Fruit fly (Drosophila melanogaster) whole organism, adult: ENCODE results near the gene CG7781.

Experiments used
- CG11617 ChIP-seq: fragments of 200-800 bp; sonication (Bioruptor generic); optimal IDR thresholded peaks from 2 replicates; lab custom pipeline; 2017; ENCODE audit warnings: mild to moderate bottlenecking, missing biosample characterization, missing genetic modification reagents, missing genetic modification characterization
- CG12768 ChIP-seq: fragments of 200-800 bp; sonication (Bioruptor generic); optimal IDR thresholded peaks from 2 replicates; lab custom pipeline; 2017; ENCODE audit warnings: missing biosample characterization, missing genetic modification characterization, mild to moderate bottlenecking, moderate library complexity, missing genetic modification reagents
- CG14711 ChIP-seq: fragments of 200-800 bp; sonication (Bioruptor generic); optimal IDR thresholded peaks from 2 replicates; lab custom pipeline; 2018; ENCODE audit warnings: missing biosample characterization, mild to moderate bottlenecking, missing genetic modification characterization, moderate library complexity
- CG1620 ChIP-seq: fragments of 200-800 bp; sonication (Bioruptor generic); optimal IDR thresholded peaks from 2 replicates; lab custom pipeline; 2016; ENCODE audit warnings: missing biosample characterization, missing genetic modification characterization
- CG33017 ChIP-seq: fragments of 200-800 bp; sonication (Bioruptor generic); optimal IDR thresholded peaks from 2 replicates; lab custom pipeline; 2018; ENCODE audit warnings: missing biosample characterization, mild to moderate bottlenecking, missing genetic modification characterization, moderate library complexity
- CG5204 ChIP-seq: fragments of 200-800 bp; sonication (Bioruptor generic); optimal IDR thresholded peaks from 2 replicates; lab custom pipeline; 2016; ENCODE audit warnings: missing biosample characterization, missing genetic modification characterization
- CG7045 ChIP-seq: fragments of 200-800 bp; sonication (Bioruptor generic); optimal IDR thresholded peaks from 2 replicates; lab custom pipeline; 2017; ENCODE audit warnings: missing biosample characterization, mild to moderate bottlenecking, missing genetic modification characterization
- CG7101 ChIP-seq: fragments of 200-800 bp; sonication (Bioruptor generic); optimal IDR thresholded peaks from 2 replicates; lab custom pipeline; 2018; ENCODE audit warnings: missing biosample characterization, mild to moderate bottlenecking, missing genetic modification characterization, moderate library complexity
- Clk ChIP-seq: fragments of 200-800 bp; sonication (Bioruptor generic); optimal IDR thresholded peaks from 2 replicates; lab custom pipeline; 2017; ENCODE audit warnings: missing biosample characterization, missing genetic modification characterization
- Crg-1 ChIP-seq: fragments of 200-800 bp; sonication (Bioruptor generic); optimal IDR thresholded peaks from 2 replicates; lab custom pipeline; 2016; ENCODE audit warnings: missing biosample characterization, missing genetic modification characterization
- Hr96 ChIP-seq: fragments of 200-800 bp; sonication (Bioruptor generic); optimal IDR thresholded peaks from 2 replicates; lab custom pipeline; 2016; ENCODE audit warnings: missing biosample characterization, missing genetic modification characterization
- Mnt ChIP-seq: fragments of 200-800 bp; sonication (Bioruptor generic); optimal IDR thresholded peaks from 2 replicates; lab custom pipeline; 2016; ENCODE audit warnings: missing biosample characterization, mild to moderate bottlenecking, missing genetic modification characterization
- bab1 ChIP-seq: fragments of 200-800 bp; sonication (Bioruptor generic); optimal IDR thresholded peaks from 3 replicates; lab custom pipeline; 2019; ENCODE audit warnings: missing biosample characterization, mild to moderate bottlenecking, missing genetic modification characterization, moderate library complexity
- cic ChIP-seq: fragments of 200-800 bp; sonication (Bioruptor generic); optimal IDR thresholded peaks from 2 replicates; lab custom pipeline; 2017; ENCODE audit warnings: missing biosample characterization, mild to moderate bottlenecking, missing genetic modification characterization, moderate library complexity
- cnc ChIP-seq, 2 experiments: fragments of >200 bp; optimal IDR thresholded peaks; 2 replicates each; lab custom pipeline; 2017
- kay ChIP-seq: fragments of 200-800 bp; sonication (Bioruptor generic); peaks from one replicate; lab custom pipeline; 2016; ENCODE audit warnings: missing biosample characterization, missing genetic modification characterization, borderline replicate concordance
- ovo ChIP-seq: fragments of 200-800 bp; sonication (Bioruptor generic); optimal IDR thresholded peaks from 2 replicates; lab custom pipeline; 2016; ENCODE audit warnings: missing biosample characterization, missing genetic modification characterization
- pad ChIP-seq: fragments of 200-800 bp; sonication (Bioruptor generic); optimal IDR thresholded peaks from 3 replicates; lab custom pipeline; 2017; ENCODE audit warnings: missing biosample characterization, missing genetic modification characterization, mild to moderate bottlenecking, moderate library complexity, missing genetic modification reagents
- tj ChIP-seq: fragments of 200-800 bp; sonication (Bioruptor generic); optimal IDR thresholded peaks from 3 replicates; lab custom pipeline; 2017; ENCODE audit warnings: missing biosample characterization, mild to moderate bottlenecking, missing genetic modification characterization, moderate library complexity
- toe ChIP-seq: fragments of 200-800 bp; sonication (Bioruptor generic); optimal IDR thresholded peaks from 2 replicates; lab custom pipeline; 2016; ENCODE audit warnings: missing biosample characterization, missing genetic modification characterization

Gene CG7781

dm6 chr2L:8344536-8344935, 19.3 kb upstream of the CG7781 start:
- no peak for TF ChIP-seq toe (GFP tag; lab: Kevin White, UChicago)
- TF ChIP-seq cic, result peak; percentile 71

- TF ChIP-seq ovo (GFP tag; lab: Kevin White, UChicago) (no peak), CG33017 (tag; lab: Kevin White, UChicago) (no peak), Mnt (GFP tag; lab: Kevin White, UChicago) (no peak), CG5204 (GFP tag; lab: Kevin White, UChicago) (no peak), kay (no peak), cic (no peak), Hr96 (no peak), CG7045 (GFP tag; lab: Kevin White, UChicago) (no peak), Clk (GFP tag; lab: Kevin White, UChicago) (no peak), CG1620 (no peak), Crg-1 (GFP tag; lab: Kevin White, UChicago) (no peak)
Observed at dm6 chr2L:8342395-8342794, 17.2 kb upstream of the CG7781 start, which contains the start of gene CG14273. TSS of gene CG14273 (plus strand) at chr2L:8342695.

- TF ChIP-seq CG7101 (tag; lab: Kevin White, UChicago), result no peak
- no peak for TF ChIP-seq pad (GFP tag; lab: Kevin White, UChicago)
- no peak for TF ChIP-seq cic
- TF ChIP-seq tj (GFP tag; lab: Kevin White, UChicago), result no peak
- TF ChIP-seq cnc (optimal IDR thresholded peaks at IDR 0.05; lab: Kevin White, UChicago), result no peak
- no peak for TF ChIP-seq CG7045 (GFP tag; lab: Kevin White, UChicago)
- TF ChIP-seq CG11617 (GFP tag; lab: Kevin White, UChicago), result no peak
- no peak for TF ChIP-seq Clk (GFP tag; lab: Kevin White, UChicago)
- no peak for TF ChIP-seq CG33017 (tag; lab: Kevin White, UChicago)
- TF ChIP-seq CG14711 (tag; lab: Kevin White, UChicago), result no peak
- TF ChIP-seq CG5204 (GFP tag; lab: Kevin White, UChicago), result no peak
- no peak for TF ChIP-seq CG12768 (GFP tag; lab: Kevin White, UChicago)
- TF ChIP-seq toe (GFP tag; lab: Kevin White, UChicago), result no peak
- no peak for TF ChIP-seq bab1
- TF ChIP-seq kay, result no peak
- no peak for TF ChIP-seq Crg-1 (GFP tag; lab: Kevin White, UChicago)
- TF ChIP-seq ovo (GFP tag; lab: Kevin White, UChicago), result no peak
- no peak for TF ChIP-seq Hr96
Observed at dm6 chr2L:8339751-8340349, 14.6 kb upstream of the CG7781 start.

dm6 chr2L:8338039-8338438, 12.8 kb upstream of the CG7781 start, which contains the start of gene witty:
TSS of gene witty (plus strand) at chr2L:8338287.
- no peak for TF ChIP-seq Hr96
- no peak for TF ChIP-seq toe (GFP tag; lab: Kevin White, UChicago)
- no peak for TF ChIP-seq ovo (GFP tag; lab: Kevin White, UChicago)
- TF ChIP-seq CG11617 (GFP tag; lab: Kevin White, UChicago), result no peak
- no peak for TF ChIP-seq CG12768 (GFP tag; lab: Kevin White, UChicago)
- no peak for TF ChIP-seq Clk (GFP tag; lab: Kevin White, UChicago)
- TF ChIP-seq Crg-1 (GFP tag; lab: Kevin White, UChicago), result no peak
- no peak for TF ChIP-seq pad (GFP tag; lab: Kevin White, UChicago)

dm6 chr2L:8334705-8335104, 9.5 kb upstream of the CG7781 start:
- TF ChIP-seq bab1, result peak; percentile 20
- no peak for TF ChIP-seq cic

- TF ChIP-seq CG7045 (GFP tag; lab: Kevin White, UChicago), result no peak
Observed at dm6 chr2L:8333624-8334023, 8.4 kb upstream of the CG7781 start.

dm6 chr2L:8333185-8333584, 8.0 kb upstream of the CG7781 start:
- TF ChIP-seq CG11617 (GFP tag; lab: Kevin White, UChicago) (no peak), bab1 (no peak), cic (no peak), CG14711 (tag; lab: Kevin White, UChicago) (no peak), CG1620 (no peak), CG7101 (tag; lab: Kevin White, UChicago) (no peak), cnc (optimal IDR thresholded peaks at IDR 0.05; lab: Kevin White, UChicago) (no peak), pad (GFP tag; lab: Kevin White, UChicago) (no peak), CG33017 (tag; lab: Kevin White, UChicago) (no peak), CG7045 (GFP tag; lab: Kevin White, UChicago) (no peak), CG5204 (GFP tag; lab: Kevin White, UChicago) (no peak), kay (no peak), toe (GFP tag; lab: Kevin White, UChicago) (no peak), Clk (GFP tag; lab: Kevin White, UChicago) (no peak), Hr96 (no peak), CG12768 (GFP tag; lab: Kevin White, UChicago) (no peak), tj (GFP tag; lab: Kevin White, UChicago) (no peak), ovo (GFP tag; lab: Kevin White, UChicago) (no peak), Mnt (GFP tag; lab: Kevin White, UChicago) (no peak), Crg-1 (GFP tag; lab: Kevin White, UChicago) (no peak)
